Worm (Caenorhabditis elegans) whole organism, late embryonic: ENCODE measurements around the gene mrpl-18.

Source experiments
- C08G9.2 ChIP-seq: sonication (generic microtip); optimal IDR thresholded peaks from 2 replicates; lab custom pipeline; 2016; ENCODE audit warnings: mild to moderate bottlenecking, missing genetic modification characterization, moderate library complexity, missing compliant biosample characterization
- C38D4.7 ChIP-seq: fragments of 200-800 bp; sonication (Bioruptor generic); optimal IDR thresholded peaks from 2 replicates; lab custom pipeline; 2018; ENCODE audit warnings: mild to moderate bottlenecking, missing genetic modification characterization, moderate library complexity, missing compliant biosample characterization
- K09A11.1 ChIP-seq: sonication (generic microtip); optimal IDR thresholded peaks from 2 replicates; lab custom pipeline; 2017; ENCODE audit warnings: antibody characterized with exemption, mild to moderate bottlenecking, missing genetic modification characterization, missing compliant biosample characterization; ENCODE audit not compliant: insufficient read depth
- ahr-1 ChIP-seq: sonication (generic microtip); optimal IDR thresholded peaks from 2 replicates; lab custom pipeline; 2016; ENCODE audit warnings: missing genetic modification characterization, missing compliant biosample characterization
- ceh-14 ChIP-seq: sonication (generic microtip); optimal IDR thresholded peaks from 2 replicates; lab custom pipeline; 2016; ENCODE audit warnings: missing genotype, missing genetic modification characterization, missing compliant biosample characterization
- ceh-2 ChIP-seq: sonication (generic microtip); optimal IDR thresholded peaks from 2 replicates; lab custom pipeline; 2016; ENCODE audit warnings: missing genotype, missing genetic modification characterization, missing compliant biosample characterization
- ceh-24 ChIP-seq: sonication (generic microtip); optimal IDR thresholded peaks from 2 replicates; lab custom pipeline; 2016; ENCODE audit warnings: mild to moderate bottlenecking, missing genetic modification characterization, missing compliant biosample characterization
- ceh-31 ChIP-seq: sonication (generic microtip); optimal IDR thresholded peaks from 2 replicates; lab custom pipeline; 2016; ENCODE audit warnings: missing genetic modification characterization, missing compliant biosample characterization
- ceh-34 ChIP-seq: sonication (generic microtip); optimal IDR thresholded peaks from 2 replicates; lab custom pipeline; 2016; ENCODE audit warnings: mild to moderate bottlenecking, missing genetic modification characterization, missing compliant biosample characterization
- ceh-48 ChIP-seq: sonication (generic microtip); optimal IDR thresholded peaks from 2 replicates; lab custom pipeline; 2016; ENCODE audit warnings: missing genetic modification characterization, inconsistent platforms, missing compliant biosample characterization
- ceh-9 ChIP-seq: sonication (generic microtip); optimal IDR thresholded peaks from 2 replicates; lab custom pipeline; 2016; ENCODE audit warnings: mild to moderate bottlenecking, missing genetic modification characterization, inconsistent platforms, missing compliant biosample characterization
- dmd-4 ChIP-seq: sonication (generic microtip); optimal IDR thresholded peaks from 2 replicates; lab custom pipeline; 2016; ENCODE audit warnings: borderline replicate concordance, missing genetic modification characterization, missing compliant biosample characterization
- dve-1 ChIP-seq: sonication (generic microtip); optimal IDR thresholded peaks from 2 replicates; lab custom pipeline; 2017; ENCODE audit warnings: antibody characterized with exemption, mild to moderate bottlenecking, missing genetic modification characterization, missing compliant biosample characterization
- elt-2 ChIP-seq: sonication (generic microtip); optimal IDR thresholded peaks from 2 replicates; lab custom pipeline; 2016; ENCODE audit warnings: missing genetic modification reagents, missing genetic modification characterization, missing compliant biosample characterization
- elt-4 ChIP-seq: sonication (generic microtip); optimal IDR thresholded peaks from 2 replicates; lab custom pipeline; 2016; ENCODE audit warnings: missing genetic modification characterization, missing compliant biosample characterization
- fkh-6 ChIP-seq: sonication (generic microtip); optimal IDR thresholded peaks from 2 replicates; lab custom pipeline; 2016; ENCODE audit warnings: missing genetic modification characterization, missing compliant biosample characterization
- lin-11 ChIP-seq: fragments of 200-800 bp; sonication (Bioruptor generic); optimal IDR thresholded peaks from 2 replicates; lab custom pipeline; 2018; ENCODE audit warnings: mild to moderate bottlenecking, missing genetic modification characterization, missing compliant biosample characterization
- madf-2 ChIP-seq: sonication (generic microtip); optimal IDR thresholded peaks from 2 replicates; lab custom pipeline; 2017; ENCODE audit warnings: missing genetic modification characterization, missing compliant biosample characterization
- mec-3 ChIP-seq: sonication (generic microtip); optimal IDR thresholded peaks from 2 replicates; lab custom pipeline; 2016; ENCODE audit warnings: borderline replicate concordance, missing genetic modification characterization, missing compliant biosample characterization
- nfya-1 ChIP-seq: sonication (generic microtip); optimal IDR thresholded peaks from 2 replicates; lab custom pipeline; 2017; ENCODE audit warnings: missing genetic modification characterization, mild to moderate bottlenecking, missing compliant biosample characterization, antibody characterized with exemption, moderate library complexity
- npax-4 ChIP-seq: sonication (generic microtip); optimal IDR thresholded peaks from 2 replicates; lab custom pipeline; 2016; ENCODE audit warnings: missing genetic modification characterization, missing compliant biosample characterization
- pag-3 ChIP-seq: sonication (generic microtip); optimal IDR thresholded peaks from 2 replicates; lab custom pipeline; 2016; ENCODE audit warnings: missing compliant biosample characterization, missing genetic modification characterization, borderline replicate concordance
- pax-1 ChIP-seq: fragments of 150-350 bp; optimal IDR thresholded peaks from 2 replicates; lab custom pipeline; 2014; ENCODE audit warnings: missing biosample characterization, missing genetic modification characterization
- pha-4 ChIP-seq: fragments of 150-350 bp; optimal IDR thresholded peaks from 2 replicates; lab custom pipeline; 2018; ENCODE audit warnings: missing biosample characterization, missing genetic modification reagents, missing genetic modification characterization
- pqm-1 ChIP-seq: sonication (generic microtip); optimal IDR thresholded peaks from 2 replicates; lab custom pipeline; 2016; ENCODE audit warnings: missing genetic modification characterization, missing compliant biosample characterization
- pros-1 ChIP-seq: fragments of 150-350 bp; optimal IDR thresholded peaks from 2 replicates; lab custom pipeline; 2014; ENCODE audit warnings: missing biosample characterization, missing genetic modification reagents, missing genetic modification characterization
- rnt-1 ChIP-seq: sonication (generic microtip); optimal IDR thresholded peaks from 2 replicates; lab custom pipeline; 2016; ENCODE audit warnings: missing genetic modification characterization, missing compliant biosample characterization
- sdc-2 ChIP-seq: sonication (generic microtip); optimal IDR thresholded peaks from 2 replicates; lab custom pipeline; 2016; ENCODE audit warnings: missing genotype, missing genetic modification characterization, missing compliant biosample characterization
- sox-2 ChIP-seq: fragments of 200-800 bp; sonication (Bioruptor generic); IDR thresholded peaks from 2 replicates; pipeline ENCODE4 v1.3.6; 2022; ENCODE audit warnings: missing genetic modification reagents, missing genetic modification characterization, missing compliant biosample characterization
- sox-4 ChIP-seq: sonication (generic microtip); optimal IDR thresholded peaks from 2 replicates; lab custom pipeline; 2017; ENCODE audit warnings: mild to moderate bottlenecking, missing genetic modification characterization, inconsistent platforms, missing compliant biosample characterization
- syd-9 ChIP-seq: sonication (generic microtip); optimal IDR thresholded peaks from 2 replicates; lab custom pipeline; 2016; ENCODE audit warnings: mild to moderate bottlenecking, missing genetic modification characterization, moderate library complexity, missing compliant biosample characterization
- tbx-2 ChIP-seq: sonication (generic microtip); optimal IDR thresholded peaks from 2 replicates; lab custom pipeline; 2016; ENCODE audit warnings: missing genetic modification characterization, missing compliant biosample characterization
- tbx-7 ChIP-seq: sonication (generic microtip); optimal IDR thresholded peaks from 2 replicates; lab custom pipeline; 2016; ENCODE audit warnings: missing genotype, missing genetic modification characterization, missing compliant biosample characterization
- ttx-3 ChIP-seq: sonication (generic microtip); optimal IDR thresholded peaks from 2 replicates; lab custom pipeline; 2016; ENCODE audit warnings: missing genetic modification reagents, missing genetic modification characterization, missing compliant biosample characterization
- unc-3 ChIP-seq, 2 experiments: fragments of 200-800 bp in 1 of 2; sonication (Bioruptor generic) in 1 of 2; sonication (generic microtip) in 1 of 2; conservative IDR thresholded peaks in 1 of 2; optimal IDR thresholded peaks in 1 of 2; 2 replicates each; pipeline versions ENCODE4 v1.3.6 to Lab custom; 2016 to 2022; ENCODE audit warnings: missing compliant biosample characterization in 2 of 2, missing genetic modification characterization in 2 of 2, missing genetic modification reagents in 1 of 2
- unc-42 ChIP-seq: sonication (generic microtip); optimal IDR thresholded peaks from 2 replicates; lab custom pipeline; 2016; ENCODE audit warnings: missing genotype, missing genetic modification characterization, missing compliant biosample characterization
- unc-55 ChIP-seq: sonication (generic microtip); optimal IDR thresholded peaks from 2 replicates; lab custom pipeline; 2017; ENCODE audit warnings: missing biosample characterization, missing genetic modification reagents, missing genetic modification characterization
- unc-86 ChIP-seq: sonication (generic microtip); optimal IDR thresholded peaks from 2 replicates; lab custom pipeline; 2016; ENCODE audit warnings: missing genetic modification characterization, missing compliant biosample characterization
- ztf-16 ChIP-seq: sonication (generic microtip); optimal IDR thresholded peaks from 2 replicates; lab custom pipeline; 2017; ENCODE audit warnings: missing genetic modification characterization, missing compliant biosample characterization

mrpl-18 gene

DNA sequence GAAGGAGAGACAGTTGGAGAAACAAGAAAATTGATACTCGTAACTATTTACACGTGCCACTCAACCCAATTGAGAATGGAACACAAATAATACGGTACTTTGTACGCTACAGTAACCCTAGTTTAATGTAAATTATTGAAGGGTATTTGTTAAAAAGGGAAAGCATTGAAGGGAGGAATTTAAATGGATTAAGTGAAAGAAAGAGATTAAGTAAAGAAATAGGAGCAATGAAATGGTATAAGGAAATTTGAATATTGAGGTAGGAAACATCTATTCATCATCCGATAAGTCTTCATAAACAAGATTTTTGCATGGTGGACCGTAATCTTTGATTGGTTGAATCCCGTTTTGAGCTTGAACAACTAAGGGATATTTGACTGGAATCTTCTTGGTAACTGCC, 33.5 kb upstream of the mrpl-18 start:
- TF ChIP-seq npax-4 (no peak), ceh-48 (tag; lab: Kevin White, UChicago) (no peak), ceh-9 (no peak), K09A11.1 (tag; lab: Kevin White, UChicago) (no peak), unc-42 (tag; lab: Kevin White, UChicago) (no peak), rnt-1 (tag; lab: Kevin White, UChicago) (no peak), madf-2 (tag; lab: Kevin White, UChicago) (no peak), unc-3 (GFP tag; conservative IDR thresholded peaks at IDR 0.05; lab: Robert Waterston, UW) (no peak), unc-3 (tag; optimal IDR thresholded peaks at IDR 0.05; lab: Kevin White, UChicago) (no peak), tbx-7 (tag; lab: Kevin White, UChicago) (no peak), pqm-1 (tag; lab: Kevin White, UChicago) (no peak), ceh-2 (tag; lab: Kevin White, UChicago) (no peak), ceh-24 (tag; lab: Kevin White, UChicago) (no peak)

DNA sequence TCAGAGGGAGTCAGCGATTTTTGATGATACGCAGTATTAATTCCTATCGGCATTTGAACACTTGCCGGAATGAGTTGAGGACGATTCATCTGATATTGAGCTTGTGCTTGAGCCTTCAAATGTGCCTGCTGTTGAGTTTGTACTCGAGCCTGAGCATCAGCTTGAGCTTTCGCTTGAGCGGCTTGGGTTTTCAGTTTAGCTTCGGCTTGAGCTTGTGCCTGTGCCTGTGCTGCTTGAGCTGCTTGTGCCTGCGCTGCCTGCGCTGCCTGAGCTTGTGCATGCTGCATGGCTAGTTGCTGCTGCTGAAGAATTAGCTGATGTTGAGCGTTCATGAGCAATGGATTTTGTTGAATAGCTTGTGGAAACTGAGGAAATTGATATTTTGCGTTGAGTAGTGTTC, 28.9 kb upstream of the mrpl-18 start:
- TF ChIP-seq dve-1 (tag; lab: Kevin White, UChicago) (no peak), pax-1 (no peak), lin-11 (tag; lab: Kevin White, UChicago) (no peak)
- TF ChIP-seq, all 69 proteins: peak for 0

DNA sequence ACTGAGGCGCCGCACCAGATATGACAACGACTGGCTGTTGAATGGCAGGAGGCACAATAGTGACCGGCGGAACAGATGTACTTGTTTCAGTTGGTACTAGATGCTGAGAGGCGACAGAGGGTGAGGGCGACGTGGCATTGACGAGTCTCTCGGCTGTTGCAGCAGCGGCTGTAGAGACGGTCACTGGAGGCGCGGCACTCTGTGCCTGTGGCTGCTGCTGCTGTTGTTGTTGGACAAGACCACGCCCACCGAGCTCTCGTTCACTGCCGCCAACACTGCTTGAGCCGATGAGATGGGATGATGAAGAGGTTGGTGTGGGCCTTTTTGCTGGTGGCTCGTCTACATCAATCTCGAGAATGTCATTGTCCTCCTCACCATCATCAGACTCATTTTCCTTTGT, 27.7 kb upstream of the mrpl-18 start:
- TF ChIP-seq ceh-2 (tag; lab: Kevin White, UChicago) = no peak
- no peak for TF ChIP-seq ahr-1 (tag; lab: Kevin White, UChicago)
- no peak for TF ChIP-seq ttx-3
- TF ChIP-seq pax-1 = no peak
- no peak for TF ChIP-seq madf-2 (tag; lab: Kevin White, UChicago)
- no peak for TF ChIP-seq sox-4
- no peak for TF ChIP-seq sox-2
- TF ChIP-seq pros-1 = no peak
- TF ChIP-seq unc-3 (GFP tag; conservative IDR thresholded peaks at IDR 0.05; lab: Robert Waterston, UW) = no peak
- no peak for TF ChIP-seq unc-3 (tag; optimal IDR thresholded peaks at IDR 0.05; lab: Kevin White, UChicago)
- TF ChIP-seq tbx-2 = no peak
- TF ChIP-seq unc-42 (tag; lab: Kevin White, UChicago) = no peak
- no peak for TF ChIP-seq ztf-16
- TF ChIP-seq C38D4.7 (GFP tag; lab: Kevin White, UChicago) = no peak
- TF ChIP-seq syd-9 (tag; lab: Kevin White, UChicago) = no peak
- no peak for TF ChIP-seq elt-4 (tag; lab: Kevin White, UChicago)
- no peak for TF ChIP-seq ceh-24 (tag; lab: Kevin White, UChicago)
- no peak for TF ChIP-seq unc-55 (GFP tag; lab: Kevin White, UChicago)

DNA sequence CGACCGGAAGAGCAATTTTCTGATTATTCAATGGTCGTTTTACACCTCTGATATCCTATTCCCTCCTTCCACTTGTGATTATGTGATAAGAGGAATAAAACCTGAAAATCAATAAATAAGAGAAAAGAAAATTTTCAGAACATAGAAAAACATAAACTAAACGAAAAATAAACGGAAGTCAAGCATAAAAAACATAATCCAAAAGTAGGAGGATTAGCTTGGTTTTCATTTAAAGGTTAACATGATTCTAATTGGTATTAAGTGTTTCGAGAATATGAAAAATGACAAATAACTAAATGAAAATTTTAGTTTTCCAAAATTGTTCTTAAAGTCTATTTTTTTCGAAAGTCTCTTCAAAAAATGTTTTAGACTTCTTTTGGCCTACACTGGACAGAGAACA, 23.7 kb upstream of the mrpl-18 start, which contains the start of gene gei-8:
TSS of gene gei-8 (minus strand) at position 101 of the 400 bp plus-strand sequence.
- TF ChIP-seq sox-4 = no peak
- no peak for TF ChIP-seq sdc-2 (tag; lab: Kevin White, UChicago)
- no peak for TF ChIP-seq pha-4
- no peak for TF ChIP-seq K09A11.1 (tag; lab: Kevin White, UChicago)
- TF ChIP-seq ceh-14 (tag; lab: Kevin White, UChicago) = no peak
- TF ChIP-seq unc-86 (tag; lab: Kevin White, UChicago) = no peak
- TF ChIP-seq tbx-2 = no peak
- TF ChIP-seq nfya-1 (tag; lab: Kevin White, UChicago) = no peak
- TF ChIP-seq dmd-4 (tag; lab: Kevin White, UChicago) = no peak
- no peak for TF ChIP-seq ceh-34
- TF ChIP-seq dve-1 (tag; lab: Kevin White, UChicago) = no peak
- TF ChIP-seq madf-2 (tag; lab: Kevin White, UChicago) = no peak
- no peak for TF ChIP-seq ceh-31 (tag; lab: Kevin White, UChicago)

DNA sequence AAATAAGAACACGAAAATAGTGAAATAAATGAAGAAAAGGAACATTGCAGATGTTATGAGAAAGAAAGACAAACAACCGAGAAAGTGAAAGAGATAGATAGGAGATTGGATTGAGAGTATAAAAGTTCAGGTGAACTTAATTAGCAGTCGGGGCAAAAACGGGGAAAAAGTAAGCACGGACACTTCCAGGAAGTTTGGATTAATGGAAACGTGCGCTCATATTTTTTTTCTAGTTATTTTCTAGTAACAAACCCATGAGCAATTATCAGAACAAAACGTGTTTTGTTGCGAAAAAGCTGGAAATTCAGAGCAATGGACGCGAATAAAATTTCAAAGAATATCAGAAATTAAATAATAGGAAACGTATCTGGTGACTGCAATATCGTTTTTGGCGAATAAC, 22.9 kb upstream of the mrpl-18 start:
- TF ChIP-seq tbx-7 (tag; lab: Kevin White, UChicago) = no peak
- TF ChIP-seq sox-2 = no peak
- TF ChIP-seq tbx-2 = no peak
- no peak for TF ChIP-seq elt-2 (tag; lab: Kevin White, UChicago)
- no peak for TF ChIP-seq elt-4 (tag; lab: Kevin White, UChicago)
- no peak for TF ChIP-seq pag-3
- no peak for TF ChIP-seq dmd-4 (tag; lab: Kevin White, UChicago)
- no peak for TF ChIP-seq ceh-2 (tag; lab: Kevin White, UChicago)
- TF ChIP-seq fkh-6 (tag; lab: Kevin White, UChicago) = no peak
- TF ChIP-seq C08G9.2 (tag; lab: Kevin White, UChicago) = no peak
- no peak for TF ChIP-seq mec-3 (tag; lab: Kevin White, UChicago)
- no peak for TF ChIP-seq ceh-31 (tag; lab: Kevin White, UChicago)
